Fruit fly (Drosophila melanogaster) whole organism, pupa: ENCODE results near the gene CtsF.

Source experiments
- CG15710 ChIP-seq: fragments of 200-800 bp; sonication (Bioruptor generic); optimal IDR thresholded peaks from 2 replicates; lab custom pipeline; 2018; ENCODE audit warnings: missing biosample characterization, mild to moderate bottlenecking, missing genetic modification characterization, moderate library complexity
- CG17806 ChIP-seq: fragments of 200-800 bp; sonication (Bioruptor generic); optimal IDR thresholded peaks from 2 replicates; lab custom pipeline; 2018; ENCODE audit warnings: missing biosample characterization, mild to moderate bottlenecking, missing genetic modification characterization, moderate library complexity
- CG32121 ChIP-seq: fragments of 200-800 bp; sonication (Bioruptor generic); IDR thresholded peaks from 2 replicates; pipeline ENCODE4 v1.3.6; 2022; ENCODE audit warnings: missing biosample characterization, missing genetic modification characterization
- D1 ChIP-seq: fragments of 200-800 bp; sonication (Bioruptor generic); optimal IDR thresholded peaks from 2 replicates; lab custom pipeline; 2018; ENCODE audit warnings: missing biosample characterization, mild to moderate bottlenecking, missing genetic modification characterization, moderate library complexity
- fd96Ca ChIP-seq: fragments of 200-800 bp; sonication (Bioruptor generic); IDR thresholded peaks from 3 replicates; pipeline ENCODE4 v1.3.6; 2022; ENCODE audit warnings: missing biosample characterization, missing genetic modification characterization
- gl ChIP-seq: fragments of 200-800 bp; sonication (Bioruptor generic); optimal IDR thresholded peaks from 2 replicates; lab custom pipeline; 2018; ENCODE audit warnings: missing biosample characterization, mild to moderate bottlenecking, missing genetic modification characterization

DNA sequence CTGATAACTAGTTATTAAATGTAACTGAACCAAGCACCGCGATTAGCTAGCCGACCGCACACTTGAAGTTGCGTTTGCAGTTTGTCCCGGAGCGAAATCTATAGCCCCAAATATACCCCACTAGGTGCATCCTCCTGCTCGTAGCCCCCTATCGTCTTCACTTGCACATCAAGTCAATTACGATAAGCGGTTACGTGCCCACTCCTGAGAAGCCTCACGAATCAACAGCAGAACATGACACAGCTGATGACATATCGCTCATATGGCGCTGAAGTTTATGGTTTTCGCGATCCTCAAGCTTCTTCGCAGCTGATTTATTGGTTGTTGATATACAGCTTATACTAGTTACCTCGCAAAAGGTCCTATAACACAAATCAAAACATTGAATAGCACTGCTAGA lies 9.7 kb upstream of the CtsF start:
- no peak for TF ChIP-seq CG32121 (GFP tag; lab: Robert Waterston, UW)
- no peak for TF ChIP-seq gl (tag; lab: Kevin White, UChicago)
- TF ChIP-seq CG15710 = no peak
- TF ChIP-seq CG17806 (tag; lab: Kevin White, UChicago) = no peak
- TF ChIP-seq fd96Ca (GFP tag; lab: Robert Waterston, UW) = no peak
- no peak for TF ChIP-seq D1 (tag; lab: Kevin White, UChicago)
